Fruit fly (Drosophila melanogaster): ENCODE data around the gene sordd2.
A peak's percentile ranks its signal among the peaks of the same experiment; 100 is the strongest.

sordd2 gene

dm6 chrX:15756018-15756417 is 42.9 kb downstream of the sordd2 start, which contains the start of gene CG8260:
CG8260 (plus strand) TSS chrX:15756318.
- TF ChIP-seq dmrt93B (GFP tag; optimal IDR thresholded peaks at IDR 0.05) (no peak), fru (GFP tag; optimal IDR thresholded peaks at IDR 0.05) (no peak), h (GFP tag; optimal IDR thresholded peaks at IDR 0.05) (no peak), Hnf4 (GFP tag; optimal IDR thresholded peaks at IDR 0.05) (no peak), N (GFP tag; optimal IDR thresholded peaks at IDR 0.05) (no peak), woc (GFP tag; optimal IDR thresholded peaks at IDR 0.05) (no peak), CG32264 (GFP tag; optimal IDR thresholded peaks at IDR 0.05) (no peak), Hr83 (GFP tag; optimal IDR thresholded peaks at IDR 0.05; ENCODE audit: poor library complexity, severe bottlenecking) (no peak), lola (GFP tag; optimal IDR thresholded peaks at IDR 0.05) (no peak), sage (GFP tag; optimal IDR thresholded peaks at IDR 0.05) (no peak), CrebA (GFP tag; optimal IDR thresholded peaks at IDR 0.05; ENCODE audit: borderline replicate concordance) (no peak), rgr (GFP tag; optimal IDR thresholded peaks at IDR 0.05) (no peak), foxo (GFP tag; optimal IDR thresholded peaks at IDR 0.05) (no peak), GATAd (GFP tag; optimal IDR thresholded peaks at IDR 0.05) (no peak), Myc (optimal IDR thresholded peaks at IDR 0.05) (no peak), jim (GFP tag; optimal IDR thresholded peaks at IDR 0.05) (no peak)

dm6 chrX:15748945-15749344 is 50.0 kb downstream of the sordd2 start, which contains the start of gene Mvd:
Mvd (plus strand) TSS chrX:15749166.
- no peak for TF ChIP-seq usp (GFP tag; optimal IDR thresholded peaks at IDR 0.05)
- no peak for TF ChIP-seq Rel (GFP tag; optimal IDR thresholded peaks at IDR 0.05)
- peak; percentile 99 for TF ChIP-seq Rel (tag; optimal IDR thresholded peaks at IDR 0.05)

Measured in whole organism, wandering third instar larva.